Worm (Caenorhabditis elegans) whole organism, L2 larva: Measurements from ENCODE around the gene C35D6.3.

Experiments used
- C34F6.9 ChIP-seq: fragments of 150-350 bp; optimal IDR thresholded peaks from 2 replicates; lab custom pipeline; 2014; ENCODE audit warnings: missing biosample characterization, missing genetic modification characterization
- ZK546.5 ChIP-seq: sonication (generic microtip); optimal IDR thresholded peaks from 2 replicates; lab custom pipeline; 2017; ENCODE audit warnings: missing biosample characterization, missing genetic modification characterization
- ama-1 ChIP-seq: fragments of 150-350 bp; optimal IDR thresholded peaks from 2 replicates; lab custom pipeline; 2018; ENCODE audit warnings: inconsistent platforms
- ceh-16 ChIP-seq: fragments of 150-350 bp; optimal IDR thresholded peaks from 2 replicates; lab custom pipeline; 2014; ENCODE audit warnings: missing biosample characterization, missing genetic modification characterization
- dmd-4 ChIP-seq: sonication (generic microtip); optimal IDR thresholded peaks from 2 replicates; lab custom pipeline; 2017; ENCODE audit warnings: missing biosample characterization, missing genetic modification characterization
- mdl-1 ChIP-seq, 2 experiments: fragments of 150-350 bp in 1 of 2; sonication (generic microtip) in 1 of 2; optimal IDR thresholded peaks; 2 replicates each; lab custom pipeline; 2017; ENCODE audit warnings: missing biosample characterization in 2 of 2, missing genetic modification characterization in 2 of 2
- nhr-237 ChIP-seq: fragments of 150-350 bp; optimal IDR thresholded peaks from 2 replicates; lab custom pipeline; 2014; ENCODE audit warnings: missing biosample characterization, missing genetic modification characterization
- nhr-77 ChIP-seq: fragments of 150-350 bp; optimal IDR thresholded peaks from 2 replicates; lab custom pipeline; 2014; ENCODE audit warnings: missing biosample characterization, missing genetic modification characterization
- snpc-4 ChIP-seq: fragments of 150-350 bp; optimal IDR thresholded peaks from 2 replicates; lab custom pipeline; 2014; ENCODE audit warnings: missing biosample characterization, missing genetic modification characterization
- unc-55 ChIP-seq: fragments of 150-350 bp; sonication (generic microtip); optimal IDR thresholded peaks from 3 replicates; lab custom pipeline; 2014; ENCODE audit warnings: missing biosample characterization, missing genetic modification reagents, missing genetic modification characterization
- ztf-11 ChIP-seq: sonication (generic microtip); optimal IDR thresholded peaks from 2 replicates; lab custom pipeline; 2017; ENCODE audit warnings: missing biosample characterization, missing genetic modification characterization

ce11 chrIV:16391470-16391869 lies 44.9 kb downstream of the C35D6.3 start:
- no peak for TF ChIP-seq ztf-11 (tag; lab: Kevin White, UChicago)
- no peak for TF ChIP-seq unc-55 (GFP tag; lab: Kevin White, UChicago)
- no peak for TF ChIP-seq nhr-77 (tag; lab: Kevin White, UChicago)
- no peak for TF ChIP-seq C34F6.9 (tag; lab: Kevin White, UChicago)
- TF ChIP-seq mdl-1 (tag; optimal IDR thresholded peaks at IDR 0.05; lab: Kevin White, UChicago): no peak
- no peak for TF ChIP-seq ceh-16 (tag; lab: Kevin White, UChicago)
- TF ChIP-seq nhr-237: no peak
- no peak for TF ChIP-seq dmd-4 (tag; lab: Kevin White, UChicago)
- no peak for TF ChIP-seq ZK546.5 (tag; lab: Kevin White, UChicago)
- no peak for TF ChIP-seq ama-1 (lab: Kevin White, UChicago)
- no peak for TF ChIP-seq snpc-4 (tag; lab: Kevin White, UChicago)
